Worm (Caenorhabditis elegans) whole organism, midembryonic: ENCODE results near the gene acp-7.

Source experiments
- T22C8.4 ChIP-seq: fragments of 200-800 bp; sonication (Bioruptor generic); IDR thresholded peaks from 2 replicates; pipeline ENCODE4 v1.3.6; 2022; ENCODE audit warnings: missing genetic modification characterization, missing compliant biosample characterization
- flt-1 ChIP-seq: fragments of 200-800 bp; sonication (Bioruptor generic); IDR thresholded peaks from 2 replicates; pipeline ENCODE4 v1.3.6; 2022; ENCODE audit warnings: missing genetic modification characterization, missing compliant biosample characterization
- klf-2 ChIP-seq: fragments of 200-800 bp; sonication (Bioruptor generic); conservative IDR thresholded peaks from 2 replicates; pipeline ENCODE4 v1.3.6; 2022; ENCODE audit warnings: missing genetic modification reagents, missing genetic modification characterization, missing compliant biosample characterization
- med-1 ChIP-seq: sonication (generic microtip); optimal IDR thresholded peaks from 2 replicates; lab custom pipeline; 2017; ENCODE audit warnings: missing genetic modification characterization, mild to moderate bottlenecking, missing compliant biosample characterization, antibody characterized with exemption, missing genetic modification reagents; ENCODE audit not compliant: insufficient read depth
- ref-1 ChIP-seq: fragments of 200-800 bp; sonication (Bioruptor generic); conservative IDR thresholded peaks from 2 replicates; pipeline ENCODE4 v1.3.6; 2022; ENCODE audit warnings: missing genetic modification reagents, missing genetic modification characterization, missing compliant biosample characterization
- tab-1 ChIP-seq: fragments of 200-800 bp; sonication (Bioruptor generic); IDR thresholded peaks from 2 replicates; pipeline ENCODE4 v1.3.6; 2022; ENCODE audit warnings: missing genetic modification characterization, missing compliant biosample characterization
- ztf-23 ChIP-seq: fragments of 200-800 bp; sonication (Bioruptor generic); IDR thresholded peaks from 2 replicates; pipeline ENCODE4 v1.3.6; 2022; ENCODE audit warnings: missing genetic modification reagents, missing genetic modification characterization, missing compliant biosample characterization
- ztf-29 ChIP-seq: fragments of 200-800 bp; sonication (Bioruptor generic); IDR thresholded peaks from 2 replicates; pipeline ENCODE4 v1.3.6; 2022; ENCODE audit warnings: missing genetic modification reagents, missing genetic modification characterization, missing compliant biosample characterization

DNA sequence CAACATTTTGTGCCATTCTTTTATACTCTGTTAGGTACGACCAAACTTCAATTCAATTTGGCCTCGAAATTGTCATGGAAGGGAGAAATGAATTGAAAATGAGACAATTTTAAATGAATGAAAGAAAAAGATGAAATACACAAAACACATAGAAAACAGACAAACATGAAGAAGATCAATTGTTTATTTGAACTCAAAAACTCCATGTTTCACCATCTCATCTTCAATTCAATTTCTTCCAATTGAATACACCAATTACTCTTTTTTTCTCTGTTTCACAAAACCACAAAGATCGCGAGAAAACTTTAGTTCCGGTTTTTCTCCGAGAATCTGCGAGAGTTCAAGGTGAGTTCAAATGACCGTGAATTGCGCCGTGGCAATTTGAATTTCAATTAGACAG is 4.3 kb downstream of the acp-7 start:
- TF ChIP-seq med-1 (GFP tag; lab: Kevin White, UChicago) (no peak), flt-1 (no peak), ztf-29 (GFP tag; lab: Robert Waterston, UW) (no peak), klf-2 (GFP tag; lab: Robert Waterston, UW) (no peak), ztf-23 (GFP tag; lab: Robert Waterston, UW) (no peak), ref-1 (GFP tag; lab: Robert Waterston, UW) (no peak), tab-1 (GFP tag; lab: Robert Waterston, UW) (no peak), T22C8.4 (GFP tag; lab: Robert Waterston, UW) (no peak)
